Worm (Caenorhabditis elegans) whole organism, L4 larva: ENCODE results near the gene vgln-1.

Experiments used
- F26F4.8 ChIP-seq: fragments of 200-800 bp; sonication (Bioruptor generic); conservative IDR thresholded peaks from 2 replicates; pipeline ENCODE4 v1.3.6; 2022; ENCODE audit warnings: missing genetic modification characterization, missing compliant biosample characterization
- Y48G9A.11 ChIP-seq: fragments of 200-800 bp; sonication (Bioruptor generic); IDR thresholded peaks from 2 replicates; pipeline ENCODE4 v1.3.6; 2022; ENCODE audit warnings: missing genetic modification reagents, missing genetic modification characterization, missing compliant biosample characterization
- ZK337.2 ChIP-seq: fragments of 200-800 bp; sonication (Bioruptor generic); IDR thresholded peaks from 2 replicates; pipeline ENCODE4 v1.3.6; 2022; ENCODE audit warnings: missing genetic modification reagents, missing genetic modification characterization, missing compliant biosample characterization
- ZK546.5 ChIP-seq, 2 experiments: sonication (generic microtip); optimal IDR thresholded peaks; 2 replicates each; lab custom pipeline; 2017; ENCODE audit warnings: missing biosample characterization in 2 of 2, missing genetic modification characterization in 2 of 2
- aha-1 ChIP-seq: fragments of 150-350 bp; peaks from one replicate; lab custom pipeline; 2014; ENCODE audit warnings: missing biosample characterization, missing genetic modification characterization
- aly-2 ChIP-seq: sonication (generic microtip); optimal IDR thresholded peaks from 2 replicates; lab custom pipeline; 2018; ENCODE audit warnings: missing biosample characterization, missing genetic modification characterization
- ctbp-1 ChIP-seq: fragments of 200-800 bp; sonication (Bioruptor generic); IDR thresholded peaks from 2 replicates; pipeline ENCODE4 v1.3.6; 2022; ENCODE audit warnings: missing genetic modification reagents, missing genetic modification characterization, missing compliant biosample characterization
- dmd-6 ChIP-seq: fragments of 200-800 bp; sonication (Bioruptor generic); IDR thresholded peaks from 2 replicates; pipeline ENCODE4 v1.3.6; 2022; ENCODE audit warnings: missing genetic modification reagents, missing genetic modification characterization, missing compliant biosample characterization
- dpl-1 ChIP-seq: fragments of 150-350 bp; optimal IDR thresholded peaks from 2 replicates; lab custom pipeline; 2014; ENCODE audit warnings: missing biosample characterization, missing genetic modification reagents, missing genetic modification characterization
- dve-1 ChIP-seq: sonication (generic microtip); optimal IDR thresholded peaks from 2 replicates; lab custom pipeline; 2017; ENCODE audit warnings: antibody characterized with exemption, mild to moderate bottlenecking, missing genetic modification characterization, missing compliant biosample characterization; ENCODE audit not compliant: insufficient read depth
- gei-8 ChIP-seq: fragments of 200-800 bp; sonication (Bioruptor generic); optimal IDR thresholded peaks from 2 replicates; lab custom pipeline; 2018; ENCODE audit warnings: mild to moderate bottlenecking, missing genetic modification characterization, missing compliant biosample characterization
- hmg-1.1 ChIP-seq: fragments of 200-800 bp; sonication (Bioruptor generic); IDR thresholded peaks from 2 replicates; pipeline ENCODE4 v1.3.6; 2022; ENCODE audit warnings: missing genetic modification reagents, missing genetic modification characterization, missing compliant biosample characterization
- jun-1 ChIP-seq: fragments of 150-350 bp; optimal IDR thresholded peaks from 2 replicates; lab custom pipeline; 2014; ENCODE audit warnings: missing biosample characterization, missing genetic modification reagents, missing genetic modification characterization
- lsy-2 ChIP-seq, 2 experiments: fragments of 150-350 bp in 1 of 2; sonication (generic microtip) in 1 of 2; optimal IDR thresholded peaks; 2 replicates each; lab custom pipeline; 2014 to 2017; ENCODE audit warnings: missing biosample characterization in 2 of 2, missing genetic modification characterization in 2 of 2
- madf-5 ChIP-seq, 2 experiments: fragments of 200-800 bp; sonication (Bioruptor generic); IDR thresholded peaks; 2 replicates each; pipeline ENCODE4 v1.3.6; 2022; ENCODE audit warnings: missing compliant biosample characterization in 2 of 2, missing genetic modification characterization in 2 of 2
- madf-9 ChIP-seq: fragments of 200-800 bp; sonication (Bioruptor generic); conservative IDR thresholded peaks from 2 replicates; pipeline ENCODE4 v1.3.6; 2022; ENCODE audit warnings: missing genetic modification reagents, missing genetic modification characterization, missing compliant biosample characterization
- mxl-3 ChIP-seq: fragments of 200-800 bp; sonication (Bioruptor generic); optimal IDR thresholded peaks from 2 replicates; lab custom pipeline; 2018; ENCODE audit warnings: mild to moderate bottlenecking, missing genetic modification characterization, missing compliant biosample characterization
- nhr-10 ChIP-seq: fragments of 150-350 bp; optimal IDR thresholded peaks from 2 replicates; lab custom pipeline; 2014; ENCODE audit warnings: missing biosample characterization, missing genetic modification characterization
- nhr-11 ChIP-seq: fragments of 150-350 bp; optimal IDR thresholded peaks from 2 replicates; lab custom pipeline; 2014; ENCODE audit warnings: missing biosample characterization, missing genetic modification characterization
- nhr-25 ChIP-seq: sonication (generic microtip); optimal IDR thresholded peaks from 2 replicates; lab custom pipeline; 2017; ENCODE audit warnings: missing genetic modification characterization, mild to moderate bottlenecking, missing compliant biosample characterization, antibody characterized with exemption, moderate library complexity, borderline replicate concordance; ENCODE audit not compliant: insufficient read depth
- nhr-28 ChIP-seq: fragments of 150-350 bp; optimal IDR thresholded peaks from 2 replicates; lab custom pipeline; 2014; ENCODE audit warnings: missing biosample characterization, missing genetic modification characterization
- nhr-41 ChIP-seq: fragments of 200-800 bp; sonication (Bioruptor generic); IDR thresholded peaks from 2 replicates; pipeline ENCODE4 v1.3.6; 2022; ENCODE audit warnings: missing genetic modification reagents, missing genetic modification characterization, missing compliant biosample characterization
- nhr-48 ChIP-seq: sonication (generic microtip); optimal IDR thresholded peaks from 2 replicates; lab custom pipeline; 2016; ENCODE audit warnings: mild to moderate bottlenecking, missing genetic modification characterization, missing compliant biosample characterization
- pha-4 ChIP-seq, 2 experiments: fragments of 150-350 bp in 1 of 2; fragments of 200-800 bp in 1 of 2; sonication (Bioruptor generic) in 1 of 2; IDR thresholded peaks in 1 of 2; optimal IDR thresholded peaks in 1 of 2; 2 replicates each; pipeline versions ENCODE4 v1.3.6 to Lab custom; 2014 to 2022; ENCODE audit warnings: missing genetic modification characterization in 2 of 2, missing genetic modification reagents in 2 of 2, missing biosample characterization in 1 of 2, missing compliant biosample characterization in 1 of 2
- php-3 ChIP-seq: fragments of 200-800 bp; sonication (Bioruptor generic); IDR thresholded peaks from 2 replicates; pipeline ENCODE4 v1.3.6; 2022; ENCODE audit warnings: missing genetic modification reagents, missing genetic modification characterization, missing compliant biosample characterization
- snpc-4 ChIP-seq: fragments of 150-350 bp; optimal IDR thresholded peaks from 2 replicates; lab custom pipeline; 2014; ENCODE audit warnings: missing biosample characterization, missing genetic modification characterization
- spr-1 ChIP-seq: sonication (generic microtip); optimal IDR thresholded peaks from 2 replicates; lab custom pipeline; 2016; ENCODE audit warnings: mild to moderate bottlenecking, missing genetic modification characterization, missing compliant biosample characterization
- tra-1 ChIP-seq: fragments of 200-800 bp; sonication (Bioruptor generic); IDR thresholded peaks from 2 replicates; pipeline ENCODE4 v1.3.6; 2022; ENCODE audit warnings: missing genetic modification reagents, missing genetic modification characterization, missing compliant biosample characterization
- unc-130 ChIP-seq: sonication (generic microtip); optimal IDR thresholded peaks from 2 replicates; lab custom pipeline; 2016; ENCODE audit warnings: missing genetic modification reagents, missing genetic modification characterization, missing compliant biosample characterization
- unc-39 ChIP-seq: sonication (generic microtip); optimal IDR thresholded peaks from 2 replicates; lab custom pipeline; 2017; ENCODE audit warnings: missing biosample characterization, missing genetic modification characterization
- unc-62 ChIP-seq, 3 experiments: fragments of 150-350 bp in 1 of 3; sonication (generic microtip); optimal IDR thresholded peaks in 2 of 3; peaks in 1 of 3; 1 replicate in 1 of 3; 2 replicates in 2 of 3; lab custom pipeline; 2014 to 2017; ENCODE audit warnings: missing biosample characterization in 3 of 3, missing genetic modification characterization in 3 of 3, missing genetic modification reagents in 3 of 3, missing genotype in 1 of 3
- zip-11 ChIP-seq: fragments of 200-800 bp; sonication (Bioruptor generic); IDR thresholded peaks from 2 replicates; pipeline ENCODE4 v1.3.6; 2022; ENCODE audit warnings: missing genetic modification characterization, missing compliant biosample characterization
- zip-2 ChIP-seq: fragments of 150-350 bp; optimal IDR thresholded peaks from 2 replicates; lab custom pipeline; 2014; ENCODE audit warnings: missing biosample characterization, missing genetic modification characterization

The vgln-1 gene

ce11 chrII:9880826-9881225, 10.1 kb downstream of the vgln-1 start, which contains the start of gene C08H9.15:
Gene C08H9.15 (plus strand): TSS chrII:9881193.
- TF ChIP-seq lsy-2 (tag; optimal IDR thresholded peaks at IDR 0.05; lab: Kevin White, UChicago) (no peak), nhr-28 (tag; lab: Kevin White, UChicago) (peak; percentile 11)

ce11 chrII:9879815-9880214, 11.1 kb downstream of the vgln-1 start:
- TF ChIP-seq madf-5 (GFP tag; IDR thresholded peaks at IDR 0.05; lab: Robert Waterston, UW) (no peak), nhr-11 (tag; lab: Kevin White, UChicago) (no peak), ctbp-1 (GFP tag; lab: Robert Waterston, UW) (no peak), nhr-10 (no peak), nhr-25 (tag; lab: Kevin White, UChicago) (no peak), aly-2 (tag; lab: Kevin White, UChicago) (no peak), aha-1 (tag; lab: Kevin White, UChicago) (peak; percentile 73), zip-2 (tag; lab: Kevin White, UChicago) (no peak), unc-62 (GFP tag; optimal IDR thresholded peaks at IDR 0.05 in 1 of 2; lab: Kevin White, UChicago) (peak in 1 of 2 experiments; percentile 8), unc-62 (tag; optimal IDR thresholded peaks at IDR 0.05; lab: Kevin White, UChicago) (no peak), dve-1 (tag; lab: Kevin White, UChicago) (no peak), zip-11 (GFP tag; lab: Robert Waterston, UW) (no peak), mxl-3 (GFP tag; lab: Kevin White, UChicago) (no peak), php-3 (GFP tag; lab: Robert Waterston, UW) (no peak), dmd-6 (GFP tag; lab: Robert Waterston, UW) (no peak), jun-1 (tag; lab: Kevin White, UChicago) (no peak), ZK337.2 (no peak), snpc-4 (tag; lab: Kevin White, UChicago) (no peak)

- TF ChIP-seq dpl-1 (GFP tag; lab: Kevin White, UChicago) (no peak), zip-2 (tag; lab: Kevin White, UChicago) (no peak), madf-9 (GFP tag; lab: Robert Waterston, UW) (no peak), F26F4.8 (GFP tag; lab: Robert Waterston, UW) (no peak), ZK546.5 (tag; optimal IDR thresholded peaks at IDR 0.05; lab: Kevin White, UChicago) (no peak), unc-130 (GFP tag; lab: Kevin White, UChicago) (no peak), nhr-41 (GFP tag; lab: Robert Waterston, UW) (no peak), nhr-11 (tag; lab: Kevin White, UChicago) (no peak), dve-1 (tag; lab: Kevin White, UChicago) (no peak), tra-1 (GFP tag; lab: Robert Waterston, UW) (no peak), pha-4 (GFP tag; IDR thresholded peaks at IDR 0.05; lab: Robert Waterston, UW) (no peak), pha-4 (tag; optimal IDR thresholded peaks at IDR 0.05; lab: Kevin White, UChicago) (no peak), unc-39 (no peak), spr-1 (no peak), nhr-48 (tag; lab: Kevin White, UChicago) (no peak), Y48G9A.11 (GFP tag; lab: Robert Waterston, UW) (no peak), hmg-1.1 (GFP tag; lab: Robert Waterston, UW) (no peak), dmd-6 (GFP tag; lab: Robert Waterston, UW) (no peak)
These were observed 16.2 kb downstream of the vgln-1 start, which contains the start of the genes chil-2 and ctsa-3.2 for ce11 chrII:9874508-9875229. Gene chil-2 (minus strand): TSS chrII:9874608. Gene ctsa-3.2 (plus strand): TSS chrII:9875179.

ce11 chrII:9872961-9873360, 17.9 kb downstream of the vgln-1 start, which contains the start of gene chil-8:
Gene chil-8 (minus strand): TSS chrII:9873061.
- no peak for TF ChIP-seq gei-8 (GFP tag; lab: Kevin White, UChicago)
- peak; percentile 37 for TF ChIP-seq aha-1 (tag; lab: Kevin White, UChicago)
